Fruit fly (Drosophila melanogaster) whole organism, adult: ENCODE results near the gene CG7276.

Experiments used
- CG7101 ChIP-seq: fragments of 200-800 bp; sonication (Bioruptor generic); optimal IDR thresholded peaks from 2 replicates; lab custom pipeline; 2018; ENCODE audit warnings: missing biosample characterization, mild to moderate bottlenecking, missing genetic modification characterization, moderate library complexity
- Clk ChIP-seq: fragments of 200-800 bp; sonication (Bioruptor generic); optimal IDR thresholded peaks from 2 replicates; lab custom pipeline; 2017; ENCODE audit warnings: missing biosample characterization, missing genetic modification characterization
- Hr96 ChIP-seq: fragments of 200-800 bp; sonication (Bioruptor generic); optimal IDR thresholded peaks from 2 replicates; lab custom pipeline; 2016; ENCODE audit warnings: missing biosample characterization, missing genetic modification characterization
- cnc ChIP-seq, 2 experiments: fragments of >200 bp; optimal IDR thresholded peaks; 2 replicates each; lab custom pipeline; 2017
- ovo ChIP-seq: fragments of 200-800 bp; sonication (Bioruptor generic); optimal IDR thresholded peaks from 2 replicates; lab custom pipeline; 2016; ENCODE audit warnings: missing biosample characterization, missing genetic modification characterization
- toe ChIP-seq: fragments of 200-800 bp; sonication (Bioruptor generic); optimal IDR thresholded peaks from 2 replicates; lab custom pipeline; 2016; ENCODE audit warnings: missing biosample characterization, missing genetic modification characterization

DNA sequence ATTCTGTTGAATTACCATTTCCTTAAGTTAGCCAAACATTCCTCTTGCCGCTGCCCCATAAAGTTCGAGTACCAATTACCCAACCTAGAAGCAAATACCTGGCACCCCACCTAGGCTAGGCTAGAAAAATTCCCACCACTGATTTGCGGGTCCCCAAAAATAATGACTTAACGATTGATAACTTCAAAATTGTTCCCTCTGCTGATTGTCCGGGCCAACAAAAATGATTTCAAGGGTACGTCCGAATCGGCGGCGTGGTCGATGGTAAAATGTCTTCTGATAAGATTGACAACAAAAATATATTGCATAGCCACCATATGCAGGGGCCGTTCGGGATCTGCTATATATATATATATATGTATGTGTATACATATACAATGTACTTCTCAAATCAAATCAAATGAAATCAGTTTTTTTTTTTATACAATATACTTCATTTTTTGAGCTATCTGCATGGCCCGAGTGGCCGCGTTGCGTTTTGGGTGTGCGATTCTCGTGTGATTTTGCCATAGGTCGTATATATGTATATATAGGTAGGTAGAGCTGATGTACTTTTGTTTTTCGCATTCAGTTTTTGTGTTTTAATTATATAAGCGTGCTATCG, 49.3 kb downstream of the CG7276 start:
- TF ChIP-seq Clk (GFP tag; lab: Kevin White, UChicago) (no peak), Hr96 (GFP tag; lab: Kevin White, UChicago) (no peak), ovo (GFP tag; lab: Kevin White, UChicago) (no peak), cnc (optimal IDR thresholded peaks at IDR 0.05; lab: Kevin White, UChicago) (no peak), toe (GFP tag; lab: Kevin White, UChicago) (no peak), CG7101 (tag; lab: Kevin White, UChicago) (no peak)
